Worm (Caenorhabditis elegans): ENCODE results near the gene Y37A1A.3.

Gene Y37A1A.3

ce11 chrIV:13860459-13860858, 42.2 kb downstream of the Y37A1A.3 start:
- TF ChIP-seq ceh-9 (tag; optimal IDR thresholded peaks at IDR 0.05) = no peak
- no peak for TF ChIP-seq fkh-6 (tag; optimal IDR thresholded peaks at IDR 0.05)
- no peak for TF ChIP-seq ceh-30 (tag; optimal IDR thresholded peaks at IDR 0.05)
- no peak for TF ChIP-seq ama-1 (optimal IDR thresholded peaks at IDR 0.05)
- no peak for TF ChIP-seq ceh-14 (tag; optimal IDR thresholded peaks at IDR 0.05)
- TF ChIP-seq sox-2 (GFP tag; IDR thresholded peaks at IDR 0.05) = no peak
- no peak for TF ChIP-seq fax-1 (tag; optimal IDR thresholded peaks at IDR 0.05)
- TF ChIP-seq npax-4 (tag; optimal IDR thresholded peaks at IDR 0.05) = no peak
- TF ChIP-seq zip-5 (tag; optimal IDR thresholded peaks at IDR 0.05) = no peak
- TF ChIP-seq rnt-1 (tag; optimal IDR thresholded peaks at IDR 0.05) = no peak
- TF ChIP-seq ttx-3 (tag; optimal IDR thresholded peaks at IDR 0.05) = no peak
- no peak for TF ChIP-seq odd-2 (tag; optimal IDR thresholded peaks at IDR 0.05)
- TF ChIP-seq nhr-232 (tag; optimal IDR thresholded peaks at IDR 0.05) = no peak
- no peak for TF ChIP-seq sdc-2 (tag; optimal IDR thresholded peaks at IDR 0.05)
- TF ChIP-seq madf-2 (tag; optimal IDR thresholded peaks at IDR 0.05) = no peak
- no peak for TF ChIP-seq ceh-22 (tag; optimal IDR thresholded peaks at IDR 0.05)

All from whole organism, late embryonic.